Fruit fly (Drosophila melanogaster) whole organism, embryonic: ENCODE measurements around the gene Fdx1.

Experiments used
- CG10431 ChIP-seq: fragments of 200-800 bp; sonication (Bioruptor generic); optimal IDR thresholded peaks from 3 replicates; lab custom pipeline; 2018; ENCODE audit warnings: missing biosample characterization, mild to moderate bottlenecking, missing genetic modification characterization
- CG11560 ChIP-seq: fragments of 200-800 bp; sonication (Bioruptor generic); IDR thresholded peaks from 3 replicates; pipeline ENCODE4 v1.3.6; 2022; ENCODE audit warnings: missing biosample characterization, missing genetic modification characterization
- CG12071 ChIP-seq: fragments of 200-800 bp; sonication (Bioruptor generic); optimal IDR thresholded peaks from 3 replicates; lab custom pipeline; 2018; ENCODE audit warnings: missing biosample characterization, mild to moderate bottlenecking, missing genetic modification characterization
- CG12236 ChIP-seq: fragments of 200-800 bp; sonication (Bioruptor generic); optimal IDR thresholded peaks from 2 replicates; lab custom pipeline; 2016; ENCODE audit warnings: missing biosample characterization, missing genetic modification characterization
- CG14667 ChIP-seq: fragments of 200-800 bp; sonication (Bioruptor generic); IDR thresholded peaks from 2 replicates; pipeline ENCODE4 v1.3.6; 2022; ENCODE audit warnings: missing biosample characterization, missing genetic modification characterization
- CG14860 ChIP-seq: fragments of 200-800 bp; sonication (Bioruptor generic); IDR thresholded peaks from 3 replicates; pipeline ENCODE4 v1.3.6; 2022; ENCODE audit warnings: missing biosample characterization, missing genetic modification characterization; ENCODE audit not compliant: partially characterized antibody
- CG15269 ChIP-seq: fragments of 200-800 bp; sonication (Bioruptor generic); optimal IDR thresholded peaks from 2 replicates; lab custom pipeline; 2018; ENCODE audit warnings: missing biosample characterization, mild to moderate bottlenecking, missing genetic modification characterization, moderate library complexity
- CG15601 ChIP-seq: fragments of 200-800 bp; sonication (Bioruptor generic); optimal IDR thresholded peaks from 3 replicates; lab custom pipeline; 2019; ENCODE audit warnings: missing biosample characterization, mild to moderate bottlenecking, missing genetic modification characterization, moderate library complexity
- CG2120 ChIP-seq: fragments of 200-800 bp; sonication (Bioruptor generic); optimal IDR thresholded peaks from 3 replicates; lab custom pipeline; 2016; ENCODE audit warnings: missing biosample characterization, missing genetic modification characterization
- CG30020 ChIP-seq: fragments of 200-800 bp; optimal IDR thresholded peaks from 2 replicates; lab custom pipeline; 2019; ENCODE audit warnings: missing biosample characterization, mild to moderate bottlenecking, missing genetic modification characterization, moderate library complexity
- CG3163 ChIP-seq: fragments of 200-800 bp; sonication (Bioruptor generic); optimal IDR thresholded peaks from 3 replicates; lab custom pipeline; 2016; ENCODE audit warnings: missing biosample characterization, missing genetic modification characterization
- CG3995 ChIP-seq: fragments of 200-800 bp; sonication (Bioruptor generic); optimal IDR thresholded peaks from 3 replicates; lab custom pipeline; 2016; ENCODE audit warnings: missing biosample characterization, missing genetic modification characterization
- CG5953 ChIP-seq: fragments of 200-800 bp; sonication (Bioruptor generic); IDR thresholded peaks from 2 replicates; pipeline ENCODE4 v1.3.6; 2022; ENCODE audit warnings: missing biosample characterization, missing genetic modification characterization
- CG8765 ChIP-seq: fragments of 200-800 bp; sonication (Bioruptor generic); IDR thresholded peaks from 2 replicates; pipeline ENCODE4 v1.3.6; 2022; ENCODE audit warnings: missing biosample characterization, missing genetic modification characterization
- CG9215 ChIP-seq: fragments of 200-800 bp; sonication (Bioruptor generic); IDR thresholded peaks from 2 replicates; pipeline ENCODE4 v1.3.6; 2022; ENCODE audit warnings: missing biosample characterization, missing genetic modification characterization
- Dbx ChIP-seq: fragments of 200-800 bp; sonication (Bioruptor generic); IDR thresholded peaks from 3 replicates; pipeline ENCODE4 v1.3.6; 2022; ENCODE audit warnings: missing biosample characterization, missing genetic modification characterization
- Dip2 ChIP-seq: fragments of 200-800 bp; sonication (Bioruptor generic); IDR thresholded peaks from 2 replicates; pipeline ENCODE4 v1.3.6; 2022; ENCODE audit warnings: missing biosample characterization, missing genetic modification characterization
- Dip3 ChIP-seq: fragments of 200-800 bp; sonication (Bioruptor generic); optimal IDR thresholded peaks from 3 replicates; lab custom pipeline; 2016; ENCODE audit warnings: missing biosample characterization, missing genetic modification characterization
- E2f1 ChIP-seq: fragments of 200-800 bp; sonication (Bioruptor generic); IDR thresholded peaks from 2 replicates; pipeline ENCODE4 v1.3.6; 2022; ENCODE audit warnings: missing biosample characterization, missing genetic modification characterization
- E2f2 ChIP-seq: fragments of 200-800 bp; sonication (Bioruptor generic); IDR thresholded peaks from 2 replicates; pipeline ENCODE4 v1.3.6; 2022; ENCODE audit warnings: missing biosample characterization, missing genetic modification characterization
- Elba2 ChIP-seq: fragments of 200-800 bp; sonication (Bioruptor generic); optimal IDR thresholded peaks from 3 replicates; lab custom pipeline; 2016; ENCODE audit warnings: missing biosample characterization, missing genetic modification characterization
- Ets97D ChIP-seq: fragments of 200-800 bp; sonication (Bioruptor generic); optimal IDR thresholded peaks from 3 replicates; lab custom pipeline; 2016; ENCODE audit warnings: missing biosample characterization, missing genetic modification characterization
- Hey ChIP-seq: fragments of 200-800 bp; sonication (Bioruptor generic); optimal IDR thresholded peaks from 3 replicates; lab custom pipeline; 2018; ENCODE audit warnings: missing biosample characterization, mild to moderate bottlenecking, missing genetic modification characterization
- Hr78 ChIP-seq, 2 experiments: fragments of 200-800 bp in 1 of 2; fragments of >200 bp in 1 of 2; sonication (Bioruptor generic) in 1 of 2; optimal IDR thresholded peaks; 2 replicates each; lab custom pipeline; 2017 to 2019; ENCODE audit warnings: missing biosample characterization in 2 of 2, missing genetic modification characterization in 2 of 2, mild to moderate bottlenecking in 1 of 2, moderate library complexity in 1 of 2
- Max ChIP-seq: fragments of 200-800 bp; sonication (Bioruptor generic); optimal IDR thresholded peaks from 2 replicates; lab custom pipeline; 2016; ENCODE audit warnings: missing biosample characterization, mild to moderate bottlenecking, missing genetic modification characterization
- Nf-YA ChIP-seq: fragments of 200-800 bp; sonication (Bioruptor generic); IDR thresholded peaks from 2 replicates; pipeline ENCODE4 v1.3.6; 2022; ENCODE audit warnings: missing biosample characterization, missing genetic modification characterization
- Optix ChIP-seq: fragments of 200-800 bp; sonication (Bioruptor generic); IDR thresholded peaks from 3 replicates; pipeline ENCODE4 v1.3.6; 2022; ENCODE audit warnings: missing biosample characterization, missing genetic modification characterization
- Scr ChIP-seq: fragments of 200-800 bp; sonication (Bioruptor generic); IDR thresholded peaks from 2 replicates; pipeline ENCODE4 v1.3.6; 2022; ENCODE audit warnings: missing biosample characterization, missing genetic modification characterization; ENCODE audit not compliant: partially characterized antibody
- Spps ChIP-seq: fragments of 200-800 bp; sonication (Bioruptor generic); optimal IDR thresholded peaks from 2 replicates; lab custom pipeline; 2018; ENCODE audit warnings: missing biosample characterization, mild to moderate bottlenecking, missing genetic modification characterization
- TFAM ChIP-seq: fragments of 200-800 bp; sonication (Bioruptor generic); optimal IDR thresholded peaks from 2 replicates; lab custom pipeline; 2017; ENCODE audit warnings: missing biosample characterization, missing genetic modification characterization, inconsistent platforms
- abd-A ChIP-seq: fragments of 200-800 bp; sonication (Bioruptor generic); optimal IDR thresholded peaks from 3 replicates; lab custom pipeline; 2019; ENCODE audit warnings: missing biosample characterization, mild to moderate bottlenecking, missing genetic modification characterization, moderate library complexity
- aop ChIP-seq: fragments of 200-800 bp; sonication (Bioruptor generic); IDR thresholded peaks from 2 replicates; pipeline ENCODE4 v1.3.6; 2022; ENCODE audit warnings: missing biosample characterization, missing genetic modification characterization
- az2 ChIP-seq: fragments of 200-800 bp; sonication (Bioruptor generic); optimal IDR thresholded peaks from 3 replicates; lab custom pipeline; 2016; ENCODE audit warnings: missing biosample characterization, missing genetic modification characterization
- crol ChIP-seq: fragments of 200-800 bp; sonication (Bioruptor generic); IDR thresholded peaks from 2 replicates; pipeline ENCODE4 v1.3.6; 2022; ENCODE audit warnings: missing biosample characterization, missing genetic modification characterization
- dimm ChIP-seq: fragments of 200-800 bp; sonication (Bioruptor generic); IDR thresholded peaks from 2 replicates; pipeline ENCODE4 v1.3.6; 2022; ENCODE audit warnings: missing biosample characterization, missing genetic modification characterization
- disco-r ChIP-seq: fragments of 200-800 bp; sonication (Bioruptor generic); optimal IDR thresholded peaks from 2 replicates; lab custom pipeline; 2016; ENCODE audit warnings: missing biosample characterization, missing genetic modification characterization
- exex ChIP-seq: fragments of 200-800 bp; sonication (Bioruptor generic); optimal IDR thresholded peaks from 4 replicates; lab custom pipeline; 2018; ENCODE audit warnings: missing biosample characterization, mild to moderate bottlenecking, missing genetic modification characterization, moderate library complexity
- fd102C ChIP-seq: fragments of 200-800 bp; sonication (Bioruptor generic); optimal IDR thresholded peaks from 2 replicates; lab custom pipeline; 2018; ENCODE audit warnings: missing biosample characterization, mild to moderate bottlenecking, missing genetic modification characterization, moderate library complexity
- ftz-f1 ChIP-seq: fragments of 200-800 bp; sonication (Bioruptor generic); optimal IDR thresholded peaks from 2 replicates; lab custom pipeline; 2016; ENCODE audit warnings: missing biosample characterization, missing genetic modification characterization
- grn ChIP-seq: fragments of 200-800 bp; sonication (Bioruptor generic); optimal IDR thresholded peaks from 3 replicates; lab custom pipeline; 2017; ENCODE audit warnings: missing biosample characterization, missing genetic modification characterization
- hbn ChIP-seq: fragments of 200-800 bp; sonication (Bioruptor generic); IDR thresholded peaks from 2 replicates; pipeline ENCODE4 v1.3.6; 2022; ENCODE audit warnings: missing biosample characterization, missing genetic modification characterization; ENCODE audit not compliant: partially characterized antibody
- nmo ChIP-seq: fragments of 200-800 bp; sonication (Bioruptor generic); optimal IDR thresholded peaks from 2 replicates; lab custom pipeline; 2018; ENCODE audit warnings: missing biosample characterization, mild to moderate bottlenecking, missing genetic modification characterization, moderate library complexity
- odd ChIP-seq: fragments of 200-800 bp; sonication (Bioruptor generic); optimal IDR thresholded peaks from 2 replicates; lab custom pipeline; 2017; ENCODE audit warnings: missing biosample characterization, mild to moderate bottlenecking, missing genetic modification characterization
- prd ChIP-seq, 3 experiments: fragments of >200 bp in 2 of 3; fragments of 200-800 bp in 1 of 3; sonication (Bioruptor generic) in 1 of 3; optimal IDR thresholded peaks in 2 of 3; IDR thresholded peaks in 1 of 3; 2 replicates in 2 of 3; 3 replicates in 1 of 3; pipeline versions ENCODE4 v1.3.6 to Lab custom; 2017 to 2022; ENCODE audit warnings: missing biosample characterization in 1 of 3, missing genetic modification characterization in 1 of 3
- psq ChIP-seq: fragments of 200-800 bp; sonication (Bioruptor generic); optimal IDR thresholded peaks from 2 replicates; lab custom pipeline; 2017; ENCODE audit warnings: missing biosample characterization, missing genetic modification characterization
- ro ChIP-seq: fragments of 200-800 bp; sonication (Bioruptor generic); IDR thresholded peaks from 2 replicates; pipeline ENCODE4 v1.3.6; 2022; ENCODE audit warnings: missing biosample characterization, missing genetic modification characterization
- run ChIP-seq: fragments of 200-800 bp; sonication (Bioruptor generic); optimal IDR thresholded peaks from 3 replicates; lab custom pipeline; 2018; ENCODE audit warnings: missing biosample characterization, mild to moderate bottlenecking, missing genetic modification characterization
- toy ChIP-seq: fragments of 200-800 bp; sonication (Bioruptor generic); IDR thresholded peaks from 2 replicates; pipeline ENCODE4 v1.3.6; 2022; ENCODE audit warnings: missing biosample characterization, missing genetic modification characterization
- trem ChIP-seq: fragments of 200-800 bp; optimal IDR thresholded peaks from 3 replicates; lab custom pipeline; 2019; ENCODE audit warnings: missing biosample characterization, mild to moderate bottlenecking, missing genetic modification characterization, moderate library complexity
- wek ChIP-seq: fragments of 200-800 bp; sonication (Bioruptor generic); optimal IDR thresholded peaks from 3 replicates; lab custom pipeline; 2018; ENCODE audit warnings: missing biosample characterization, mild to moderate bottlenecking, missing genetic modification characterization, moderate library complexity
- zf30C ChIP-seq: fragments of 200-800 bp; sonication (Bioruptor generic); optimal IDR thresholded peaks from 3 replicates; lab custom pipeline; 2018; ENCODE audit warnings: missing biosample characterization, mild to moderate bottlenecking, missing genetic modification characterization

Fdx1 gene

DNA sequence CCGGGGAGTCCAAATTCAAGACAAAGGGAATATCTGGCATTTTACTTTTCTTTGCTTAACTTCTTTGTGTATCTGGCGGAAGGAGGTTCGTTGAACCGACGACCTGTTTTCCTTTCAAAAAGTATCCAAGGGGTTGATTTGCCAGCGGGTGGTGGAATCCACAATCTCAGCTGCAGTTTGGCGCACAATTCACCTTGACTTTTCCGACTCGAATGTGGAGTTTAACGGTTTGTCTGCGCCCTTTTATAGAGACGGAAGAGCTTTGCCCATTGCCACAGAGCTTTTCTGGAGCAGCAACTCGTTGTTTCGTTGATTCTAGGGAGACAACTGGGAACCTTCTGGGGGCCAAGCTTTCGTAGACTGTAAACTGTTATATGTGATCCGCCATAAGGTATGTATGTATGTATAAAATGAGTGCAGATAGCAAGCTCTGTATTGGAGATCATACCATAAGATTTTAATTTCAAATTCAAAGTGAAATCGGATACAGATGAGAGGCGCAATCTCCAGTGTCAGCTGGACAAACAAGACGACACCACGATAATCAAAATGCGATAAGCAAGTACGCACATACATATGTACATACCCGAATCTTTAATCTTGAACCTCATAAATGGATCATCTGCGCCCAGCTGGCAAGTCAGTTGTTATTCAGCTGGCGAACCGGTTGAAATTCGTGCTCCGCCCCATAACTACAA is 1.4 kb upstream of the Fdx1 start, which contains the start of the genes Hsp67Bc, CG4456 and Hsp22 (continued):
- peak; percentile 28 for TF ChIP-seq wek (GFP tag; lab: Kevin White, UChicago)
- peak; percentile 30 for TF ChIP-seq CG15601 (tag; lab: Kevin White, UChicago)
- no peak for TF ChIP-seq run (tag; lab: Kevin White, UChicago)
- TF ChIP-seq CG12071 (GFP tag; lab: Kevin White, UChicago), result peak; percentile 15
- TF ChIP-seq E2f1 (GFP tag; lab: Robert Waterston, UW), result no peak
- TF ChIP-seq aop (GFP tag; lab: Robert Waterston, UW), result no peak
- no peak for TF ChIP-seq Dip2
- no peak for TF ChIP-seq Optix
- peak; percentile 81 for TF ChIP-seq grn (GFP tag; lab: Kevin White, UChicago)
- TF ChIP-seq E2f2 (GFP tag; lab: Robert Waterston, UW), result no peak
- TF ChIP-seq Hr78 (GFP tag; optimal IDR thresholded peaks at IDR 0.05; lab: Kevin White, UChicago), result no peak
- no peak for TF ChIP-seq crol (GFP tag; lab: Robert Waterston, UW)
- TF ChIP-seq psq (GFP tag; lab: Kevin White, UChicago), result no peak
- TF ChIP-seq prd (optimal IDR thresholded peaks at IDR 0.05; lab: Kevin White, UChicago), result no peak
- no peak for TF ChIP-seq prd (GFP tag; IDR thresholded peaks at IDR 0.05; lab: Robert Waterston, UW)
- TF ChIP-seq ftz-f1 (GFP tag; lab: Kevin White, UChicago), result no peak
- TF ChIP-seq nmo, result no peak
- TF ChIP-seq Hey (tag; lab: Kevin White, UChicago), result no peak
- TF ChIP-seq Max (GFP tag; lab: Kevin White, UChicago), result no peak
- TF ChIP-seq Nf-YA (GFP tag; lab: Robert Waterston, UW), result no peak
- TF ChIP-seq trem (tag; lab: Kevin White, UChicago), result no peak
- TF ChIP-seq fd102C, result no peak
- TF ChIP-seq Scr, result no peak
- no peak for TF ChIP-seq CG3163 (GFP tag; lab: Kevin White, UChicago)
- no peak for TF ChIP-seq CG14667 (GFP tag; lab: Robert Waterston, UW)
- TF ChIP-seq TFAM (GFP tag; lab: Kevin White, UChicago), result no peak
- no peak for TF ChIP-seq CG30020
- TF ChIP-seq CG15269, result no peak
- TF ChIP-seq CG5953 (GFP tag; lab: Robert Waterston, UW), result no peak
- no peak for TF ChIP-seq az2 (GFP tag; lab: Kevin White, UChicago)
- no peak for TF ChIP-seq hbn (GFP tag; lab: Robert Waterston, UW)
- no peak for TF ChIP-seq CG12236 (GFP tag; lab: Kevin White, UChicago)
- no peak for TF ChIP-seq CG11560 (tag; lab: Robert Waterston, UW)
- no peak for TF ChIP-seq CG9215 (GFP tag; lab: Robert Waterston, UW)
- TF ChIP-seq Spps (tag; lab: Kevin White, UChicago), result no peak
- no peak for TF ChIP-seq Dbx (GFP tag; lab: Robert Waterston, UW)
- TF ChIP-seq ro (GFP tag; lab: Robert Waterston, UW), result no peak
- TF ChIP-seq CG10431 (GFP tag; lab: Kevin White, UChicago), result no peak
- no peak for TF ChIP-seq dimm (GFP tag; lab: Robert Waterston, UW)
- TF ChIP-seq odd (GFP tag; lab: Kevin White, UChicago), result no peak
- no peak for TF ChIP-seq CG3995 (GFP tag; lab: Kevin White, UChicago)
- no peak for TF ChIP-seq CG2120 (GFP tag; lab: Kevin White, UChicago)
- TF ChIP-seq disco-r (GFP tag; lab: Kevin White, UChicago), result no peak
- no peak for TF ChIP-seq toy (GFP tag; lab: Robert Waterston, UW)
- peak; percentile 35 for TF ChIP-seq abd-A
- no peak for TF ChIP-seq zf30C (GFP tag; lab: Kevin White, UChicago)
- TF ChIP-seq CG8765, result no peak
- TF ChIP-seq Ets97D (GFP tag; lab: Kevin White, UChicago), result no peak
- TF ChIP-seq Dip3 (GFP tag; lab: Kevin White, UChicago), result no peak
- TF ChIP-seq Elba2 (GFP tag; lab: Kevin White, UChicago), result no peak
- TF ChIP-seq CG14860 (GFP tag; lab: Robert Waterston, UW), result no peak
- no peak for TF ChIP-seq exex
